Fruit fly (Drosophila melanogaster): ENCODE measurements around the gene CG14540.

Gene CG14540

dm6 chr3R:25968486-25968885 lies 9.4 kb downstream of the CG14540 start:
- TF ChIP-seq CG9215 (GFP tag; IDR thresholded peaks at IDR 0.05) = peak; percentile 46; the same call in 1 of the 2 replicates
- no peak for TF ChIP-seq CG17361 (GFP tag; IDR thresholded peaks at IDR 0.05)
- TF ChIP-seq CG2120 (GFP tag; optimal IDR thresholded peaks at IDR 0.05) = peak; percentile 73
- TF ChIP-seq CG10147 (GFP tag; optimal IDR thresholded peaks at IDR 0.05) = peak; percentile 22
- TF ChIP-seq CG8290 (GFP tag; optimal IDR thresholded peaks at IDR 0.05) = no peak
- no peak for TF ChIP-seq CG8290 (tag; optimal IDR thresholded peaks at IDR 0.05)
- TF ChIP-seq Jarid2 (GFP tag; optimal IDR thresholded peaks at IDR 0.05) = no peak
- no peak for TF ChIP-seq ssp (GFP tag; IDR thresholded peaks at IDR 0.05)
- no peak for TF ChIP-seq CG10565 (GFP tag; optimal IDR thresholded peaks at IDR 0.05)
- no peak for TF ChIP-seq CG4404 (GFP tag; IDR thresholded peaks at IDR 0.05)
- TF ChIP-seq sqz (GFP tag; optimal IDR thresholded peaks at IDR 0.05) = no peak
- TF ChIP-seq insv (GFP tag; optimal IDR thresholded peaks at IDR 0.05) = no peak
- no peak for TF ChIP-seq CG5953 (GFP tag; IDR thresholded peaks at IDR 0.05)
- no peak for TF ChIP-seq dm (GFP tag; optimal IDR thresholded peaks at IDR 0.05)
- no peak for TF ChIP-seq Dp (GFP tag; optimal IDR thresholded peaks at IDR 0.05)
- no peak for TF ChIP-seq Oaz (GFP tag; IDR thresholded peaks at IDR 0.05)
- no peak for TF ChIP-seq CG6854 (GFP tag; optimal IDR thresholded peaks at IDR 0.05)
- peak; percentile 46; the same call in 1 of the 3 replicates for TF ChIP-seq Dbx (GFP tag; IDR thresholded peaks at IDR 0.05)
- TF ChIP-seq Max (GFP tag; optimal IDR thresholded peaks at IDR 0.05) = no peak
- TF ChIP-seq YL-1 (GFP tag; optimal IDR thresholded peaks at IDR 0.05) = no peak
- TF ChIP-seq tin (GFP tag; optimal IDR thresholded peaks at IDR 0.05) = no peak
- TF ChIP-seq Ptx1 (GFP tag; IDR thresholded peaks at IDR 0.05) = peak; percentile 45
- TF ChIP-seq Nf-YB (GFP tag; optimal IDR thresholded peaks at IDR 0.05) = no peak
- no peak for TF ChIP-seq Ssrp (tag; optimal IDR thresholded peaks at IDR 0.05)
- no peak for TF ChIP-seq unpg (GFP tag; optimal IDR thresholded peaks at IDR 0.05)
- TF ChIP-seq fd102C (GFP tag; optimal IDR thresholded peaks at IDR 0.05) = no peak
- TF ChIP-seq sens (GFP tag) = peak; percentile 71
- TF ChIP-seq CG10654 (GFP tag; optimal IDR thresholded peaks at IDR 0.05) = no peak
- TF ChIP-seq org-1 (GFP tag; optimal IDR thresholded peaks at IDR 0.05) = peak; percentile 12
- peak; percentile 61 for TF ChIP-seq Med (GFP tag)
- peak; percentile 53 for TF ChIP-seq CG11504 (tag; optimal IDR thresholded peaks at IDR 0.05)
- no peak for TF ChIP-seq gcm (GFP tag; optimal IDR thresholded peaks at IDR 0.05)
- no peak for TF ChIP-seq Xrp1 (GFP tag; IDR thresholded peaks at IDR 0.05)
- no peak for TF ChIP-seq gcm2 (GFP tag; optimal IDR thresholded peaks at IDR 0.05)
- no peak for TF ChIP-seq Rx (GFP tag; IDR thresholded peaks at IDR 0.05)
- no peak for TF ChIP-seq CG18011 (GFP tag; optimal IDR thresholded peaks at IDR 0.05)
- TF ChIP-seq Antp (GFP tag; optimal IDR thresholded peaks at IDR 0.05) = no peak
- TF ChIP-seq mam (GFP tag; optimal IDR thresholded peaks at IDR 0.05) = peak; percentile 41
- peak; percentile 12 for TF ChIP-seq CG12659 (GFP tag; optimal IDR thresholded peaks at IDR 0.05)
- no peak for TF ChIP-seq CG12155 (GFP tag; optimal IDR thresholded peaks at IDR 0.05)
- no peak for TF ChIP-seq Nf-YA (GFP tag; IDR thresholded peaks at IDR 0.05)
- TF ChIP-seq yki (optimal IDR thresholded peaks at IDR 0.05) = no peak
- TF ChIP-seq aop (GFP tag; IDR thresholded peaks at IDR 0.05) = no peak
- no peak for TF ChIP-seq CG8765 (GFP tag; IDR thresholded peaks at IDR 0.05)
- TF ChIP-seq Gug (GFP tag; IDR thresholded peaks at IDR 0.05) = no peak
- peak; percentile 60; the same call in 2 of the 3 replicates for TF ChIP-seq dysf (GFP tag; IDR thresholded peaks at IDR 0.05)
- no peak for TF ChIP-seq en (GFP tag; optimal IDR thresholded peaks at IDR 0.05)
- no peak for TF ChIP-seq CG10431 (GFP tag; optimal IDR thresholded peaks at IDR 0.05)
- TF ChIP-seq tgo (GFP tag; IDR thresholded peaks at IDR 0.05) = no peak
- TF ChIP-seq CG2678 (tag; optimal IDR thresholded peaks at IDR 0.05) = peak; percentile 70
- no peak for TF ChIP-seq CG9609 (GFP tag; optimal IDR thresholded peaks at IDR 0.05)
- TF ChIP-seq CG6175 (GFP tag; IDR thresholded peaks at IDR 0.05) = no peak
- TF ChIP-seq Meics (GFP tag; optimal IDR thresholded peaks at IDR 0.05) = peak; percentile 62
- TF ChIP-seq NFAT (GFP tag; IDR thresholded peaks at IDR 0.05) = no peak
